Worm (Caenorhabditis elegans) whole organism, L1 larva: ENCODE data around the gene F48G7.8.

Experiments used
- Y116A8C.19 ChIP-seq: sonication (generic microtip); optimal IDR thresholded peaks from 2 replicates; lab custom pipeline; 2016; ENCODE audit warnings: missing compliant biosample characterization, missing genetic modification characterization, borderline replicate concordance
- efl-1 ChIP-seq, 4 experiments: fragments of 150-350 bp; optimal IDR thresholded peaks in 3 of 4; peaks in 1 of 4; 1 replicate in 1 of 4; 2 replicates in 3 of 4; lab custom pipeline; 2014; ENCODE audit warnings: missing biosample characterization in 2 of 4, missing genetic modification characterization in 2 of 4, missing genetic modification reagents in 2 of 4
- egl-27 ChIP-seq, 2 experiments: fragments of 150-350 bp in 1 of 2; sonication (generic microtip); optimal IDR thresholded peaks; 3 replicates each; lab custom pipeline; 2017 to 2018; ENCODE audit warnings: missing biosample characterization in 2 of 2, missing genetic modification characterization in 2 of 2, missing genetic modification reagents in 2 of 2
- fos-1 ChIP-seq: fragments of 150-350 bp; optimal IDR thresholded peaks from 2 replicates; lab custom pipeline; 2014; ENCODE audit warnings: missing biosample characterization, missing genetic modification characterization
- lir-3 ChIP-seq: sonication (generic microtip); optimal IDR thresholded peaks from 2 replicates; lab custom pipeline; 2016; ENCODE audit warnings: mild to moderate bottlenecking, missing genetic modification characterization, moderate library complexity, missing compliant biosample characterization; ENCODE audit not compliant: poor library complexity
- nhr-11 ChIP-seq: fragments of 150-350 bp; optimal IDR thresholded peaks from 2 replicates; lab custom pipeline; 2014; ENCODE audit warnings: missing biosample characterization, missing genetic modification characterization
- pqm-1 ChIP-seq: sonication (generic microtip); optimal IDR thresholded peaks from 3 replicates; lab custom pipeline; 2017; ENCODE audit warnings: missing biosample characterization, missing genetic modification characterization
- snpc-4 ChIP-seq: fragments of 150-350 bp; optimal IDR thresholded peaks from 2 replicates; lab custom pipeline; 2014; ENCODE audit warnings: missing biosample characterization, missing genetic modification characterization
- unc-62 ChIP-seq: fragments of 150-350 bp; optimal IDR thresholded peaks from 2 replicates; lab custom pipeline; 2014; ENCODE audit warnings: missing biosample characterization, missing genetic modification reagents, missing genetic modification characterization

- TF ChIP-seq unc-62 (GFP tag; lab: Kevin White, UChicago) (no peak), nhr-11 (tag; lab: Kevin White, UChicago) (no peak), snpc-4 (tag; lab: Kevin White, UChicago) (no peak), Y116A8C.19 (tag; lab: Kevin White, UChicago) (no peak), lir-3 (no peak), fos-1 (tag; lab: Kevin White, UChicago) (no peak), pqm-1 (tag; lab: Kevin White, UChicago) (no peak), egl-27 (tag; optimal IDR thresholded peaks at IDR 0.05; lab: Kevin White, UChicago) (no peak), efl-1 (optimal IDR thresholded peaks at IDR 0.05; lab: Kevin White, UChicago) (no peak), efl-1 (GFP tag; optimal IDR thresholded peaks at IDR 0.05 in 1 of 2; lab: Kevin White, UChicago) (no peak)
Measured at ce11 chrV:604105-604504, 23.4 kb downstream of the F48G7.8 start, which contains the start of gene srlf-37.
